Fruit fly (Drosophila melanogaster) whole organism, embryonic: ENCODE results near the gene Tps1.

Source experiments
- BEAF-32 ChIP-seq: fragments of 200-800 bp; sonication (Bioruptor generic); optimal IDR thresholded peaks from 3 replicates; lab custom pipeline; 2017; ENCODE audit warnings: missing biosample characterization, missing genetic modification characterization, mild to moderate bottlenecking, moderate library complexity, missing genetic modification reagents
- CG10147 ChIP-seq: fragments of 200-800 bp; sonication (Bioruptor generic); optimal IDR thresholded peaks from 2 replicates; lab custom pipeline; 2019; ENCODE audit warnings: missing biosample characterization, mild to moderate bottlenecking, missing genetic modification characterization, moderate library complexity
- CG10979 ChIP-seq: fragments of 200-800 bp; sonication (Bioruptor generic); optimal IDR thresholded peaks from 2 replicates; lab custom pipeline; 2018; ENCODE audit warnings: missing biosample characterization, mild to moderate bottlenecking, missing genetic modification characterization, moderate library complexity
- CG12744 ChIP-seq: fragments of 200-800 bp; sonication (Bioruptor generic); optimal IDR thresholded peaks from 2 replicates; lab custom pipeline; 2016; ENCODE audit warnings: missing biosample characterization, missing genetic modification characterization
- CG13775 ChIP-seq: fragments of 200-800 bp; sonication (Bioruptor generic); optimal IDR thresholded peaks from 3 replicates; lab custom pipeline; 2017; ENCODE audit warnings: missing biosample characterization, mild to moderate bottlenecking, missing genetic modification characterization
- CG14667 ChIP-seq: fragments of 200-800 bp; sonication (Bioruptor generic); IDR thresholded peaks from 2 replicates; pipeline ENCODE4 v1.3.6; 2022; ENCODE audit warnings: missing biosample characterization, missing genetic modification characterization
- CG15011 ChIP-seq: fragments of 200-800 bp; sonication (Bioruptor generic); optimal IDR thresholded peaks from 3 replicates; lab custom pipeline; 2018; ENCODE audit warnings: missing biosample characterization, mild to moderate bottlenecking, missing genetic modification characterization
- CG16863 ChIP-seq: fragments of 200-800 bp; sonication (Bioruptor generic); optimal IDR thresholded peaks from 3 replicates; lab custom pipeline; 2016; ENCODE audit warnings: missing biosample characterization, missing genetic modification characterization
- CG17568 ChIP-seq: fragments of 200-800 bp; sonication (Bioruptor generic); optimal IDR thresholded peaks from 2 replicates; lab custom pipeline; 2018; ENCODE audit warnings: missing biosample characterization, mild to moderate bottlenecking, missing genetic modification characterization, moderate library complexity
- CG18262 ChIP-seq: fragments of 200-800 bp; optimal IDR thresholded peaks from 3 replicates; lab custom pipeline; 2019; ENCODE audit warnings: missing biosample characterization, mild to moderate bottlenecking, missing genetic modification characterization, moderate library complexity
- CG18476 ChIP-seq: fragments of 200-800 bp; sonication (Bioruptor generic); optimal IDR thresholded peaks from 2 replicates; lab custom pipeline; 2016; ENCODE audit warnings: missing biosample characterization, mild to moderate bottlenecking, missing genetic modification characterization
- CG2116 ChIP-seq: fragments of 200-800 bp; sonication (Bioruptor generic); optimal IDR thresholded peaks from 3 replicates; lab custom pipeline; 2018; ENCODE audit warnings: missing biosample characterization, mild to moderate bottlenecking, missing genetic modification characterization
- CG31224 ChIP-seq: fragments of 200-800 bp; sonication (Bioruptor generic); IDR thresholded peaks from 2 replicates; pipeline ENCODE4 v1.3.6; 2022; ENCODE audit warnings: missing biosample characterization, missing genetic modification characterization
- CG34376 ChIP-seq: fragments of 200-800 bp; sonication (Bioruptor generic); optimal IDR thresholded peaks from 2 replicates; lab custom pipeline; 2018; ENCODE audit warnings: missing biosample characterization, mild to moderate bottlenecking, missing genetic modification characterization
- CG4820 ChIP-seq: fragments of 200-800 bp; sonication (Bioruptor generic); optimal IDR thresholded peaks from 3 replicates; lab custom pipeline; 2016; ENCODE audit warnings: missing biosample characterization, missing genetic modification characterization
- CG7372 ChIP-seq: fragments of 200-800 bp; sonication (Bioruptor generic); IDR thresholded peaks from 2 replicates; pipeline ENCODE4 v1.3.6; 2022; ENCODE audit warnings: missing biosample characterization, missing genetic modification characterization
- CG7745 ChIP-seq: fragments of 200-800 bp; sonication (Bioruptor generic); optimal IDR thresholded peaks from 2 replicates; lab custom pipeline; 2018; ENCODE audit warnings: missing biosample characterization, mild to moderate bottlenecking, missing genetic modification characterization, moderate library complexity
- CG7928 ChIP-seq: fragments of 200-800 bp; sonication (Bioruptor generic); optimal IDR thresholded peaks from 2 replicates; lab custom pipeline; 2017; ENCODE audit warnings: missing biosample characterization, mild to moderate bottlenecking, missing genetic modification characterization
- Dref ChIP-seq: fragments of 200-800 bp; sonication (Bioruptor generic); IDR thresholded peaks from 2 replicates; pipeline ENCODE4 v1.3.6; 2022; ENCODE audit warnings: missing biosample characterization, missing genetic modification characterization
- Ets97D ChIP-seq: fragments of 200-800 bp; sonication (Bioruptor generic); optimal IDR thresholded peaks from 3 replicates; lab custom pipeline; 2016; ENCODE audit warnings: missing biosample characterization, missing genetic modification characterization
- H15 ChIP-seq: fragments of 200-800 bp; sonication (Bioruptor generic); IDR thresholded peaks from 3 replicates; pipeline ENCODE4 v1.3.6; 2022; ENCODE audit warnings: missing biosample characterization, missing genetic modification characterization
- HLH4C ChIP-seq: fragments of 200-800 bp; sonication (Bioruptor generic); IDR thresholded peaks from 3 replicates; pipeline ENCODE4 v1.3.6; 2022; ENCODE audit warnings: missing biosample characterization, missing genetic modification characterization; ENCODE audit not compliant: partially characterized antibody
- Hey ChIP-seq: fragments of 200-800 bp; sonication (Bioruptor generic); optimal IDR thresholded peaks from 3 replicates; lab custom pipeline; 2018; ENCODE audit warnings: missing biosample characterization, mild to moderate bottlenecking, missing genetic modification characterization
- HmgZ ChIP-seq: fragments of 200-800 bp; sonication (Bioruptor generic); optimal IDR thresholded peaks from 2 replicates; lab custom pipeline; 2018; ENCODE audit warnings: missing biosample characterization, mild to moderate bottlenecking, missing genetic modification characterization
- Hr51 ChIP-seq, 2 experiments: fragments of 200-800 bp; sonication (Bioruptor generic); optimal IDR thresholded peaks; 2 replicates in 1 of 2; 3 replicates in 1 of 2; lab custom pipeline; 2016 to 2018; ENCODE audit warnings: missing biosample characterization in 2 of 2, missing genetic modification characterization in 2 of 2, mild to moderate bottlenecking in 1 of 2, moderate library complexity in 1 of 2
- MBD-R2 ChIP-seq: fragments of 200-800 bp; sonication (Bioruptor generic); IDR thresholded peaks from 2 replicates; pipeline ENCODE4 v1.3.6; 2022; ENCODE audit warnings: missing biosample characterization, missing genetic modification characterization
- Max ChIP-seq: fragments of 200-800 bp; sonication (Bioruptor generic); optimal IDR thresholded peaks from 2 replicates; lab custom pipeline; 2016; ENCODE audit warnings: missing biosample characterization, mild to moderate bottlenecking, missing genetic modification characterization
- NfI ChIP-seq: fragments of 200-800 bp; sonication (Bioruptor generic); optimal IDR thresholded peaks from 3 replicates; lab custom pipeline; 2018; ENCODE audit warnings: missing biosample characterization, mild to moderate bottlenecking, missing genetic modification characterization, moderate library complexity
- PHDP ChIP-seq: fragments of 200-800 bp; sonication (Bioruptor generic); optimal IDR thresholded peaks from 3 replicates; lab custom pipeline; 2018; ENCODE audit warnings: missing biosample characterization, mild to moderate bottlenecking, missing genetic modification characterization, moderate library complexity
- bcd ChIP-seq: fragments of 200-800 bp; sonication (Bioruptor generic); optimal IDR thresholded peaks from 2 replicates; lab custom pipeline; 2017; ENCODE audit warnings: missing biosample characterization, mild to moderate bottlenecking, missing genetic modification characterization
- croc ChIP-seq: fragments of 200-800 bp; sonication (Bioruptor generic); conservative IDR thresholded peaks from 3 replicates; pipeline ENCODE4 v1.3.6; 2022; ENCODE audit warnings: missing biosample characterization, missing genetic modification characterization
- crp ChIP-seq, 2 experiments: fragments of 200-800 bp; sonication (Bioruptor generic); optimal IDR thresholded peaks; 2 replicates in 1 of 2; 3 replicates in 1 of 2; lab custom pipeline; 2017; ENCODE audit warnings: missing biosample characterization in 2 of 2, missing genetic modification characterization in 2 of 2, mild to moderate bottlenecking in 1 of 2, moderate library complexity in 1 of 2
- da ChIP-seq: fragments of 200-800 bp; sonication (Bioruptor generic); optimal IDR thresholded peaks from 2 replicates; lab custom pipeline; 2016; ENCODE audit warnings: missing biosample characterization, missing genetic modification characterization
- en ChIP-seq: fragments of 200-800 bp; sonication (Bioruptor generic); optimal IDR thresholded peaks from 2 replicates; lab custom pipeline; 2016; ENCODE audit warnings: missing biosample characterization, missing genetic modification characterization
- eve ChIP-seq, 2 experiments: fragments of >200 bp; optimal IDR thresholded peaks; 2 replicates each; lab custom pipeline; 2017; ENCODE audit warnings: missing biosample characterization in 2 of 2, missing genetic modification characterization in 2 of 2
- fd3F ChIP-seq: fragments of 200-800 bp; sonication (Bioruptor generic); optimal IDR thresholded peaks from 2 replicates; lab custom pipeline; 2018; ENCODE audit warnings: missing biosample characterization, mild to moderate bottlenecking, missing genetic modification characterization, moderate library complexity
- gce ChIP-seq: fragments of 200-800 bp; sonication (Bioruptor generic); IDR thresholded peaks from 3 replicates; pipeline ENCODE4 v1.3.6; 2022; ENCODE audit warnings: missing biosample characterization, missing genetic modification characterization
- gt ChIP-seq: fragments of 200-800 bp; sonication (Bioruptor generic); IDR thresholded peaks from 2 replicates; pipeline ENCODE4 v1.3.6; 2022; ENCODE audit warnings: missing biosample characterization, missing genetic modification characterization
- ind ChIP-seq: fragments of 200-800 bp; sonication (Bioruptor generic); optimal IDR thresholded peaks from 3 replicates; lab custom pipeline; 2016; ENCODE audit warnings: missing biosample characterization, missing genetic modification characterization
- lov ChIP-seq, 2 experiments: fragments of 200-800 bp in 1 of 2; fragments of >200 bp in 1 of 2; sonication (Bioruptor generic) in 1 of 2; IDR thresholded peaks in 1 of 2; optimal IDR thresholded peaks in 1 of 2; 2 replicates in 1 of 2; 3 replicates in 1 of 2; pipeline versions ENCODE4 v1.3.6 to Lab custom; 2017 to 2022; ENCODE audit warnings: missing biosample characterization in 1 of 2, missing genetic modification characterization in 1 of 2
- maf-S ChIP-seq: fragments of 200-800 bp; sonication (Bioruptor generic); optimal IDR thresholded peaks from 2 replicates; lab custom pipeline; 2016; ENCODE audit warnings: missing biosample characterization, missing genetic modification characterization
- org-1 ChIP-seq: fragments of 200-800 bp; sonication (Bioruptor generic); optimal IDR thresholded peaks from 2 replicates; lab custom pipeline; 2017; ENCODE audit warnings: missing biosample characterization, missing genetic modification characterization
- pita ChIP-seq: fragments of 200-800 bp; sonication (Bioruptor generic); optimal IDR thresholded peaks from 2 replicates; lab custom pipeline; 2017; ENCODE audit warnings: missing biosample characterization, mild to moderate bottlenecking, missing genetic modification characterization
- sim ChIP-seq: fragments of 200-800 bp; sonication (Bioruptor generic); IDR thresholded peaks from 2 replicates; pipeline ENCODE4 v1.3.6; 2022; ENCODE audit warnings: missing biosample characterization, missing genetic modification characterization
- sr ChIP-seq: fragments of 200-800 bp; sonication (Bioruptor generic); IDR thresholded peaks from 3 replicates; pipeline ENCODE4 v1.3.6; 2022; ENCODE audit warnings: missing biosample characterization, missing genetic modification characterization
- toy ChIP-seq: fragments of 200-800 bp; sonication (Bioruptor generic); IDR thresholded peaks from 2 replicates; pipeline ENCODE4 v1.3.6; 2022; ENCODE audit warnings: missing biosample characterization, missing genetic modification characterization
- twi ChIP-seq: fragments of 200-800 bp; optimal IDR thresholded peaks from 2 replicates; lab custom pipeline; 2019; ENCODE audit warnings: missing biosample characterization, mild to moderate bottlenecking, missing genetic modification characterization, moderate library complexity
- z ChIP-seq: fragments of 200-800 bp; sonication (Bioruptor generic); IDR thresholded peaks from 3 replicates; pipeline ENCODE4 v1.3.6; 2022; ENCODE audit warnings: missing biosample characterization, missing genetic modification characterization
- zen2 ChIP-seq: fragments of 200-800 bp; sonication (Bioruptor generic); IDR thresholded peaks from 3 replicates; pipeline ENCODE4 v1.3.6; 2022; ENCODE audit warnings: missing biosample characterization, missing genetic modification characterization; ENCODE audit not compliant: partially characterized antibody

Gene Tps1

DNA sequence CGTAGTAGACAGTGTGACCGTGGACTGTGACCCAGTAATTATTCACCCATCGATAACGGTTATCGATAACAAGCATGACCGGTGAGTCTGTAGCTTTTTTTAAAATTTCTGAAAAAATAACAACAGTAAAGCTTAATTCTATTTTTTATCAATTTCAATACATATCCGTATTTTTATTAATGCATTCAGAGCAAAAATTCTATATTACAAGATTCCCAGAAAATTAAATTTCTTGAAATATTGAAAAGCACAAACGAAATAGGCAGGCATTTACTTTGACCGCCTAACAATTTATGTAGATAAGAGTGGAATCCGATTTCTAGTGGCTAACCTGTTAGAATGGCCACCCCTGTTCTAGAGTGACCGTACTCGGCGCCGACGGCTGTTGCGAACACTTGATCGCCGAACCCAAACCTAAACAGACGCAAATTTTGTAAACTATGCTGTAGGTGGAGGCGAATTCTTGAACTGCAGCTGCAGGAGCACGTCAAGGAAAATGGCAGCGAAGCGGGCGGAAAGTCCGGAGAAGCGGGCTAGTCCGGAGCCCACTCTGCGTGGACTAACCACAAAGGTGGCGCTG, 5.8 kb downstream of the Tps1 start, which contains the start of gene CG3652 (continued):
- TF ChIP-seq twi (tag; lab: Kevin White, UChicago) (no peak), CG7372 (GFP tag; lab: Robert Waterston, UW) (no peak), CG2116 (peak; percentile 71), ind (no peak), CG17568 (no peak), bcd (GFP tag; lab: Kevin White, UChicago) (no peak), CG31224 (no peak), sr (GFP tag; lab: Robert Waterston, UW) (no peak), Max (GFP tag; lab: Kevin White, UChicago) (peak; percentile 33), CG7928 (peak; percentile 53), crp (GFP tag; optimal IDR thresholded peaks at IDR 0.05; lab: Kevin White, UChicago) (peak in 1 of 2 experiments; percentile 50), NfI (no peak), H15 (GFP tag; lab: Robert Waterston, UW) (no peak), sim (no peak), zen2 (GFP tag; lab: Robert Waterston, UW) (no peak), CG18476 (GFP tag; lab: Kevin White, UChicago) (no peak), toy (GFP tag; lab: Robert Waterston, UW) (no peak), lov (optimal IDR thresholded peaks at IDR 0.05; lab: Kevin White, UChicago) (no peak), lov (GFP tag; IDR thresholded peaks at IDR 0.05; lab: Robert Waterston, UW) (no peak), da (GFP tag; lab: Kevin White, UChicago) (no peak), Hr51 (GFP tag; optimal IDR thresholded peaks at IDR 0.05; lab: Kevin White, UChicago) (no peak), CG18262 (tag; lab: Kevin White, UChicago) (no peak), CG7745 (tag; lab: Kevin White, UChicago) (no peak), CG15011 (GFP tag; lab: Kevin White, UChicago) (no peak), CG4820 (no peak), gce (no peak), CG10147 (GFP tag; lab: Kevin White, UChicago) (no peak), Ets97D (GFP tag; lab: Kevin White, UChicago) (peak; percentile 58), PHDP (tag; lab: Kevin White, UChicago) (no peak), Hey (tag; lab: Kevin White, UChicago) (no peak)

- TF ChIP-seq pita (GFP tag; lab: Kevin White, UChicago) (no peak), z (GFP tag; lab: Robert Waterston, UW) (no peak), maf-S (GFP tag; lab: Kevin White, UChicago) (no peak), MBD-R2 (no peak), en (GFP tag; lab: Kevin White, UChicago) (no peak), fd3F (GFP tag; lab: Kevin White, UChicago) (no peak)
- TF ChIP-seq, all 482 proteins: peak for 0
These were observed 12.5 kb downstream of the Tps1 start, which contains the start of gene CG33003 for dm6 chr2L:4400653-4401052. TSS of gene CG33003 (plus strand) at chr2L:4400953.

DNA sequence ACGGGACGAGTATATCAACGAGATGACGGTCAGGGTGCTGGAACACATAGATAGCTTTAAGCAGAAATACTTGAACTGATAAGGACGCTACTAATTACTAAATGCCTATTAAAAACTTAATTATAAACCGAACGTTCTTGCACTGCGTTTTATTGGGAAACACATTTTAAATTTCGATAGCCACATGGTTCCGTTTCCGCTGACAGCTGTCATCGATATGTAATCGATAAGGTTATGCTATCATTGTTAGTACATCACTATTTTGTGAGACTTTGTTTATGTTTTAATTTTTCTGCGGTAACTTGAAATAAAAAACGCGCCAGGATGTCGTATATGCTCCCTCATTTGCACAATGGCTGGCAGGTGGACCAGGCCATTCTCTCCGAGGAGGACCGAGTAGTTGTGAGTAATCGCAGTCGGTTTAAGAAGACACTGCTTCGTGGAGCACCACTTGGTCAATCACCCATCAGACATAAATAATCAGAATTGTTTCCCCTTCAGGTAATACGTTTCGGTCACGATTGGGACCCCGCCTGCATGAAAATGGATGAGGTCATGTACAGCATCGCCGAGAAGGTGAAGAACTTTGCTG, 15.0 kb downstream of the Tps1 start, which contains the start of gene Dim1:
Dim1 (plus strand) TSS at position 239 of the 592 bp plus-strand sequence.
- TF ChIP-seq CG12744 (no peak), BEAF-32 (GFP tag; lab: Kevin White, UChicago) (peak; percentile 68), HLH4C (GFP tag; lab: Robert Waterston, UW) (peak; percentile 78), CG34376 (GFP tag; lab: Kevin White, UChicago) (peak; percentile 53), gt (no peak), CG14667 (GFP tag; lab: Robert Waterston, UW) (no peak), eve (GFP tag; optimal IDR thresholded peaks at IDR 0.05; lab: Kevin White, UChicago) (no peak), CG10979 (tag; lab: Kevin White, UChicago) (peak; percentile 34), HmgZ (tag; lab: Kevin White, UChicago) (peak; percentile 44), org-1 (GFP tag; lab: Kevin White, UChicago) (no peak), croc (no peak), CG16863 (GFP tag; lab: Kevin White, UChicago) (no peak), CG13775 (peak; percentile 31), Dref (GFP tag; lab: Robert Waterston, UW) (peak; percentile 91)
